Worm (Caenorhabditis elegans): ENCODE data around the gene wbp-2.

Gene wbp-2

ce11 chrII:9324824-9325351 is 4.7 kb upstream of the wbp-2 start, which contains the start of gene eat-3:
TSS of gene eat-3 (plus strand) at chrII:9324874.
- peak; percentile 16 for TF ChIP-seq hmg-11 (tag; optimal IDR thresholded peaks at IDR 0.05)
- TF ChIP-seq lin-15B (tag; optimal IDR thresholded peaks at IDR 0.05): no peak
- TF ChIP-seq ceh-82 (tag; optimal IDR thresholded peaks at IDR 0.05): no peak
- no peak for TF ChIP-seq elt-3 (tag; optimal IDR thresholded peaks at IDR 0.05)
- no peak for TF ChIP-seq nhr-77 (tag; optimal IDR thresholded peaks at IDR 0.05)
- TF ChIP-seq daf-12 (tag; optimal IDR thresholded peaks at IDR 0.05): no peak
- no peak for TF ChIP-seq ZK546.5 (tag; optimal IDR thresholded peaks at IDR 0.05)
- TF ChIP-seq pha-4 (tag; optimal IDR thresholded peaks at IDR 0.05): peak; percentile 20
- TF ChIP-seq fkh-2 (tag; optimal IDR thresholded peaks at IDR 0.05): no peak
- no peak for TF ChIP-seq nhr-237 (tag; optimal IDR thresholded peaks at IDR 0.05)
- no peak for TF ChIP-seq elt-1 (tag; optimal IDR thresholded peaks at IDR 0.05)
- peak; percentile 49 for TF ChIP-seq nfya-1 (tag; optimal IDR thresholded peaks at IDR 0.05; ENCODE audit: insufficient read depth)
- peak; percentile 36 for TF ChIP-seq unc-62 (GFP tag; optimal IDR thresholded peaks at IDR 0.05)
- TF ChIP-seq ztf-4 (tag; optimal IDR thresholded peaks at IDR 0.05): no peak
- TF ChIP-seq nhr-43 (tag; optimal IDR thresholded peaks at IDR 0.05; ENCODE audit: poor library complexity, severe bottlenecking): no peak
- TF ChIP-seq unc-39 (tag; optimal IDR thresholded peaks at IDR 0.05): no peak
- peak; percentile 29 for TF ChIP-seq lin-39 (tag; optimal IDR thresholded peaks at IDR 0.05)
- no peak for TF ChIP-seq aly-2 (tag; optimal IDR thresholded peaks at IDR 0.05)
- TF ChIP-seq nhr-28 (tag; optimal IDR thresholded peaks at IDR 0.05): no peak
- TF ChIP-seq mdl-1 (tag; optimal IDR thresholded peaks at IDR 0.05): no peak
- no peak for TF ChIP-seq elt-2 (tag; optimal IDR thresholded peaks at IDR 0.05)
- no peak for TF ChIP-seq nhr-76 (tag; optimal IDR thresholded peaks at IDR 0.05)
- no peak for TF ChIP-seq ceh-9 (tag; optimal IDR thresholded peaks at IDR 0.05)
- no peak for TF ChIP-seq nhr-25 (tag; optimal IDR thresholded peaks at IDR 0.05)
- TF ChIP-seq nhr-67 (tag; optimal IDR thresholded peaks at IDR 0.05): no peak
- peak; percentile 29 for TF ChIP-seq egl-5 (tag; optimal IDR thresholded peaks at IDR 0.05)
- no peak for TF ChIP-seq snpc-4 (tag; optimal IDR thresholded peaks at IDR 0.05)
- no peak for TF ChIP-seq nhr-23 (tag; optimal IDR thresholded peaks at IDR 0.05)
- no peak for TF ChIP-seq ama-1 (optimal IDR thresholded peaks at IDR 0.05)

- peak; percentile 81 for TF ChIP-seq elt-2 (tag; optimal IDR thresholded peaks at IDR 0.05)
- TF ChIP-seq lsy-12 (tag; optimal IDR thresholded peaks at IDR 0.05): no peak
- peak; percentile 76 for TF ChIP-seq pqm-1 (tag; optimal IDR thresholded peaks at IDR 0.05)
- no peak for TF ChIP-seq ceh-16 (tag; optimal IDR thresholded peaks at IDR 0.05)
- TF ChIP-seq egl-5 (tag; optimal IDR thresholded peaks at IDR 0.05): no peak
- TF ChIP-seq ceh-82 (tag; optimal IDR thresholded peaks at IDR 0.05): no peak
- no peak for TF ChIP-seq skn-1 (tag; optimal IDR thresholded peaks at IDR 0.05)
- no peak for TF ChIP-seq pha-4 (tag; optimal IDR thresholded peaks at IDR 0.05)
- no peak for TF ChIP-seq ztf-11 (tag; optimal IDR thresholded peaks at IDR 0.05)
- TF ChIP-seq jun-1 (tag; optimal IDR thresholded peaks at IDR 0.05): peak; percentile 25
These were observed 4.0 kb upstream of the wbp-2 start for ce11 chrII:9325555-9325954.

- TF ChIP-seq ZK546.5 (tag; optimal IDR thresholded peaks at IDR 0.05) (no peak), unc-62 (GFP tag; optimal IDR thresholded peaks at IDR 0.05) (no peak), nhr-77 (tag; optimal IDR thresholded peaks at IDR 0.05) (no peak), aly-2 (tag; optimal IDR thresholded peaks at IDR 0.05) (no peak), mdl-1 (tag; optimal IDR thresholded peaks at IDR 0.05) (no peak), mml-1 (tag; optimal IDR thresholded peaks at IDR 0.05) (no peak), elt-2 (tag; optimal IDR thresholded peaks at IDR 0.05) (no peak)
These were observed 1.8 kb downstream of the wbp-2 start, which contains the start of gene eif-3.F for ce11 chrII:9331343-9331742. TSS of gene eif-3.F (plus strand) at chrII:9331643.

ce11 chrII:9333034-9333433 is 3.5 kb downstream of the wbp-2 start:
- TF ChIP-seq ZK546.5 (tag; optimal IDR thresholded peaks at IDR 0.05) (no peak), mml-1 (tag; optimal IDR thresholded peaks at IDR 0.05) (no peak), hmg-11 (tag; optimal IDR thresholded peaks at IDR 0.05) (no peak), ztf-4 (tag; optimal IDR thresholded peaks at IDR 0.05) (no peak), elt-1 (tag; optimal IDR thresholded peaks at IDR 0.05) (no peak), ceh-16 (tag; optimal IDR thresholded peaks at IDR 0.05) (no peak), nhr-237 (tag; optimal IDR thresholded peaks at IDR 0.05) (no peak), egl-27 (tag; optimal IDR thresholded peaks at IDR 0.05) (no peak), ceh-28 (tag; optimal IDR thresholded peaks at IDR 0.05) (no peak), nhr-11 (tag; optimal IDR thresholded peaks at IDR 0.05) (no peak), elt-3 (tag; optimal IDR thresholded peaks at IDR 0.05) (no peak)

All from whole organism, L3 larva.